Fruit fly (Drosophila melanogaster) whole organism, embryonic: Measurements from ENCODE around the gene Decay.

Experiments
- Asciz ChIP-seq: fragments of 200-800 bp; sonication (Bioruptor generic); optimal IDR thresholded peaks from 2 replicates; lab custom pipeline; 2017; ENCODE audit warnings: missing biosample characterization, mild to moderate bottlenecking, missing genetic modification characterization, missing genetic modification reagents
- CG10462 ChIP-seq: fragments of 200-800 bp; sonication (Bioruptor generic); optimal IDR thresholded peaks from 2 replicates; lab custom pipeline; 2016; ENCODE audit warnings: missing biosample characterization, missing genetic modification characterization
- CG11695 ChIP-seq: fragments of 200-800 bp; sonication (Bioruptor generic); IDR thresholded peaks from 3 replicates; pipeline ENCODE4 v1.3.6; 2022; ENCODE audit warnings: missing biosample characterization, missing genetic modification characterization
- CG11723 ChIP-seq: fragments of 200-800 bp; sonication (Bioruptor generic); optimal IDR thresholded peaks from 2 replicates; lab custom pipeline; 2017; ENCODE audit warnings: missing biosample characterization, mild to moderate bottlenecking, missing genetic modification characterization
- CG14860 ChIP-seq: fragments of 200-800 bp; sonication (Bioruptor generic); IDR thresholded peaks from 3 replicates; pipeline ENCODE4 v1.3.6; 2022; ENCODE audit warnings: missing biosample characterization, missing genetic modification characterization; ENCODE audit not compliant: partially characterized antibody
- CG16813 ChIP-seq: fragments of 200-800 bp; sonication (Bioruptor generic); IDR thresholded peaks from 3 replicates; pipeline ENCODE4 v1.3.6; 2022; ENCODE audit warnings: missing biosample characterization, missing genetic modification characterization; ENCODE audit not compliant: partially characterized antibody
- CG1832 ChIP-seq: fragments of 200-800 bp; sonication (Bioruptor generic); optimal IDR thresholded peaks from 2 replicates; lab custom pipeline; 2017; ENCODE audit warnings: missing biosample characterization, mild to moderate bottlenecking, missing genetic modification characterization, inconsistent platforms
- CG18476 ChIP-seq: fragments of 200-800 bp; sonication (Bioruptor generic); optimal IDR thresholded peaks from 2 replicates; lab custom pipeline; 2016; ENCODE audit warnings: missing biosample characterization, mild to moderate bottlenecking, missing genetic modification characterization
- CG3726 ChIP-seq: fragments of 200-800 bp; sonication (Bioruptor generic); IDR thresholded peaks from 3 replicates; pipeline ENCODE4, ENCODE4 v1.3.6; 2022; ENCODE audit warnings: missing biosample characterization, missing genetic modification characterization
- CG42726 ChIP-seq: fragments of 200-800 bp; sonication (Bioruptor generic); IDR thresholded peaks from 2 replicates; pipeline ENCODE4 v1.3.6; 2022; ENCODE audit warnings: missing biosample characterization, missing genetic modification characterization; ENCODE audit not compliant: partially characterized antibody
- CG4360 ChIP-seq: fragments of 200-800 bp; sonication (Bioruptor generic); IDR thresholded peaks from 2 replicates; pipeline ENCODE4 v1.3.6; 2022; ENCODE audit warnings: missing biosample characterization, missing genetic modification characterization
- CG5180 ChIP-seq: fragments of 200-800 bp; sonication (Bioruptor generic); optimal IDR thresholded peaks from 3 replicates; lab custom pipeline; 2017; ENCODE audit warnings: missing biosample characterization, missing genetic modification characterization, mild to moderate bottlenecking, moderate library complexity, missing genetic modification reagents
- CG5953 ChIP-seq: fragments of 200-800 bp; sonication (Bioruptor generic); IDR thresholded peaks from 2 replicates; pipeline ENCODE4 v1.3.6; 2022; ENCODE audit warnings: missing biosample characterization, missing genetic modification characterization
- CG6272 ChIP-seq: fragments of 200-800 bp; sonication (Bioruptor generic); IDR thresholded peaks from 2 replicates; pipeline ENCODE4 v1.3.6; 2022; ENCODE audit warnings: missing biosample characterization, missing genetic modification characterization
- CG7839 ChIP-seq: fragments of 200-800 bp; sonication (Bioruptor generic); optimal IDR thresholded peaks from 3 replicates; lab custom pipeline; 2018; ENCODE audit warnings: missing biosample characterization, mild to moderate bottlenecking, missing genetic modification characterization, moderate library complexity
- CG8359 ChIP-seq: fragments of 200-800 bp; sonication (Bioruptor generic); optimal IDR thresholded peaks from 2 replicates; lab custom pipeline; 2017; ENCODE audit warnings: missing biosample characterization, mild to moderate bottlenecking, missing genetic modification characterization, borderline replicate concordance
- CHES-1-like ChIP-seq: fragments of 200-800 bp; sonication (Bioruptor generic); optimal IDR thresholded peaks from 2 replicates; lab custom pipeline; 2016; ENCODE audit warnings: missing biosample characterization, missing genetic modification characterization
- Camta ChIP-seq: fragments of 200-800 bp; sonication (Bioruptor generic); optimal IDR thresholded peaks from 2 replicates; lab custom pipeline; 2016; ENCODE audit warnings: missing biosample characterization, missing genetic modification characterization
- D19B ChIP-seq: fragments of 200-800 bp; sonication (Bioruptor generic); optimal IDR thresholded peaks from 2 replicates; lab custom pipeline; 2017; ENCODE audit warnings: missing biosample characterization, mild to moderate bottlenecking, missing genetic modification characterization
- Dek ChIP-seq: fragments of 200-800 bp; sonication (Bioruptor generic); optimal IDR thresholded peaks from 3 replicates; lab custom pipeline; 2019; ENCODE audit warnings: missing biosample characterization, mild to moderate bottlenecking, missing genetic modification characterization, moderate library complexity
- Dfd ChIP-seq, 2 experiments: fragments of >200 bp; optimal IDR thresholded peaks; 2 replicates each; lab custom pipeline; 2017; ENCODE audit warnings: missing biosample characterization in 2 of 2, missing genetic modification characterization in 2 of 2
- Gsc ChIP-seq: fragments of 200-800 bp; sonication (Bioruptor generic); IDR thresholded peaks from 2 replicates; pipeline ENCODE4 v1.3.6; 2022; ENCODE audit warnings: missing biosample characterization, missing genetic modification characterization
- Hsf ChIP-seq: fragments of 200-800 bp; sonication (Bioruptor generic); optimal IDR thresholded peaks from 3 replicates; lab custom pipeline; 2016; ENCODE audit warnings: missing biosample characterization, missing genetic modification characterization
- MESR4 ChIP-seq: fragments of 200-800 bp; sonication (Bioruptor generic); optimal IDR thresholded peaks from 2 replicates; lab custom pipeline; 2018; ENCODE audit warnings: missing biosample characterization, mild to moderate bottlenecking, missing genetic modification characterization, moderate library complexity
- Neu2 ChIP-seq: fragments of 200-800 bp; sonication (Bioruptor generic); optimal IDR thresholded peaks from 3 replicates; lab custom pipeline; 2016; ENCODE audit warnings: missing biosample characterization, missing genetic modification characterization, borderline replicate concordance
- Ptx1 ChIP-seq: fragments of 200-800 bp; sonication (Bioruptor generic); IDR thresholded peaks from 2 replicates; pipeline ENCODE4 v1.3.6; 2022; ENCODE audit warnings: missing biosample characterization, missing genetic modification characterization
- Six4 ChIP-seq: fragments of 200-800 bp; sonication (Bioruptor generic); optimal IDR thresholded peaks from 2 replicates; lab custom pipeline; 2016; ENCODE audit warnings: missing biosample characterization, missing genetic modification characterization
- Sry-β ChIP-seq: fragments of 200-800 bp; sonication (Bioruptor generic); optimal IDR thresholded peaks from 2 replicates; lab custom pipeline; 2018; ENCODE audit warnings: missing biosample characterization, mild to moderate bottlenecking, missing genetic modification characterization, moderate library complexity
- Xbp1 ChIP-seq: fragments of 200-800 bp; sonication (Bioruptor generic); optimal IDR thresholded peaks from 3 replicates; lab custom pipeline; 2016; ENCODE audit warnings: missing biosample characterization, mild to moderate bottlenecking, missing genetic modification characterization
- aop ChIP-seq: fragments of 200-800 bp; sonication (Bioruptor generic); IDR thresholded peaks from 2 replicates; pipeline ENCODE4 v1.3.6; 2022; ENCODE audit warnings: missing biosample characterization, missing genetic modification characterization
- br ChIP-seq: fragments of >200 bp; optimal IDR thresholded peaks from 2 replicates; lab custom pipeline; 2017
- crp ChIP-seq, 2 experiments: fragments of 200-800 bp; sonication (Bioruptor generic); optimal IDR thresholded peaks; 2 replicates in 1 of 2; 3 replicates in 1 of 2; lab custom pipeline; 2017; ENCODE audit warnings: missing biosample characterization in 2 of 2, missing genetic modification characterization in 2 of 2, mild to moderate bottlenecking in 1 of 2, moderate library complexity in 1 of 2
- danr ChIP-seq: fragments of 200-800 bp; sonication (Bioruptor generic); IDR thresholded peaks from 2 replicates; pipeline ENCODE4 v1.3.6; 2022; ENCODE audit warnings: missing biosample characterization, missing genetic modification characterization
- dm ChIP-seq: fragments of 200-800 bp; sonication (Bioruptor generic); optimal IDR thresholded peaks from 3 replicates; lab custom pipeline; 2016; ENCODE audit warnings: missing biosample characterization, missing genetic modification characterization
- emc ChIP-seq: fragments of 200-800 bp; sonication (Bioruptor generic); optimal IDR thresholded peaks from 2 replicates; lab custom pipeline; 2016; ENCODE audit warnings: missing biosample characterization, missing genetic modification characterization
- fru ChIP-seq: fragments of >200 bp; optimal IDR thresholded peaks from 2 replicates; lab custom pipeline; 2017
- gce ChIP-seq: fragments of 200-800 bp; sonication (Bioruptor generic); IDR thresholded peaks from 3 replicates; pipeline ENCODE4 v1.3.6; 2022; ENCODE audit warnings: missing biosample characterization, missing genetic modification characterization
- hb ChIP-seq: fragments of 200-800 bp; sonication (Bioruptor generic); IDR thresholded peaks from 3 replicates; pipeline ENCODE4 v1.3.6; 2022; ENCODE audit warnings: missing biosample characterization, missing genetic modification characterization; ENCODE audit not compliant: partially characterized antibody
- kay ChIP-seq: fragments of 200-800 bp; sonication (Bioruptor generic); optimal IDR thresholded peaks from 2 replicates; lab custom pipeline; 2016; ENCODE audit warnings: missing biosample characterization, missing genetic modification characterization
- nau ChIP-seq: fragments of 200-800 bp; sonication (Bioruptor generic); optimal IDR thresholded peaks from 3 replicates; lab custom pipeline; 2017; ENCODE audit warnings: missing biosample characterization, mild to moderate bottlenecking, missing genetic modification characterization, missing genetic modification reagents
- oc ChIP-seq: fragments of 200-800 bp; sonication (Bioruptor generic); optimal IDR thresholded peaks from 2 replicates; lab custom pipeline; 2018; ENCODE audit warnings: missing biosample characterization, mild to moderate bottlenecking, missing genetic modification characterization, moderate library complexity
- org-1 ChIP-seq: fragments of 200-800 bp; sonication (Bioruptor generic); optimal IDR thresholded peaks from 2 replicates; lab custom pipeline; 2017; ENCODE audit warnings: missing biosample characterization, missing genetic modification characterization
- shn ChIP-seq: fragments of 200-800 bp; sonication (Bioruptor generic); optimal IDR thresholded peaks from 3 replicates; lab custom pipeline; 2016; ENCODE audit warnings: missing biosample characterization, missing genetic modification characterization
- sima ChIP-seq: fragments of 200-800 bp; sonication (Bioruptor generic); optimal IDR thresholded peaks from 2 replicates; lab custom pipeline; 2016; ENCODE audit warnings: missing biosample characterization, missing genetic modification characterization
- sisA ChIP-seq: fragments of 200-800 bp; sonication (Bioruptor generic); IDR thresholded peaks from 2 replicates; pipeline ENCODE4 v1.3.6; 2022; ENCODE audit warnings: missing biosample characterization, missing genetic modification characterization
- sob ChIP-seq: fragments of 200-800 bp; sonication (Bioruptor generic); IDR thresholded peaks from 2 replicates; pipeline ENCODE4 v1.3.6; 2022; ENCODE audit warnings: missing biosample characterization, missing genetic modification characterization
- ttk ChIP-seq: fragments of 200-800 bp; sonication (Bioruptor generic); IDR thresholded peaks from 2 replicates; pipeline ENCODE4 v2.1.2; 2022; ENCODE audit warnings: missing biosample characterization, missing genetic modification characterization
- twi ChIP-seq: fragments of 200-800 bp; optimal IDR thresholded peaks from 2 replicates; lab custom pipeline; 2019; ENCODE audit warnings: missing biosample characterization, mild to moderate bottlenecking, missing genetic modification characterization, moderate library complexity
- zen ChIP-seq: fragments of 200-800 bp; sonication (Bioruptor generic); optimal IDR thresholded peaks from 3 replicates; lab custom pipeline; 2018; ENCODE audit warnings: missing biosample characterization, mild to moderate bottlenecking, missing genetic modification characterization, moderate library complexity
- zen2 ChIP-seq: fragments of 200-800 bp; sonication (Bioruptor generic); IDR thresholded peaks from 3 replicates; pipeline ENCODE4 v1.3.6; 2022; ENCODE audit warnings: missing biosample characterization, missing genetic modification characterization; ENCODE audit not compliant: partially characterized antibody
- zf30C ChIP-seq: fragments of 200-800 bp; sonication (Bioruptor generic); optimal IDR thresholded peaks from 3 replicates; lab custom pipeline; 2018; ENCODE audit warnings: missing biosample characterization, mild to moderate bottlenecking, missing genetic modification characterization
- zfh2 ChIP-seq: fragments of 200-800 bp; sonication (Bioruptor generic); optimal IDR thresholded peaks from 2 replicates; lab custom pipeline; 2016; ENCODE audit warnings: missing biosample characterization, missing genetic modification characterization

Gene Decay

dm6 chr3R:16483877-16484417 lies 16.9 kb downstream of the Decay start, which contains the start of gene Der-2 (continued):
- TF ChIP-seq Dfd (GFP tag; optimal IDR thresholded peaks at IDR 0.05; lab: Kevin White, UChicago) (no peak), CG4360 (GFP tag; lab: Robert Waterston, UW) (no peak), CG6272 (no peak), zfh2 (GFP tag; lab: Kevin White, UChicago) (no peak), aop (no peak), Asciz (GFP tag; lab: Kevin White, UChicago) (no peak), CG1832 (GFP tag; lab: Kevin White, UChicago) (no peak), gce (GFP tag; lab: Robert Waterston, UW) (no peak), Sry-β (GFP tag; lab: Kevin White, UChicago) (no peak), dm (GFP tag; lab: Kevin White, UChicago) (no peak), crp (GFP tag; optimal IDR thresholded peaks at IDR 0.05; lab: Kevin White, UChicago) (no peak), emc (GFP tag; lab: Kevin White, UChicago) (no peak), twi (no peak), CHES-1-like (no peak), Xbp1 (GFP tag; lab: Kevin White, UChicago) (no peak), CG18476 (GFP tag; lab: Kevin White, UChicago) (no peak), CG14860 (peak; percentile 74), zen (tag; lab: Kevin White, UChicago) (no peak), sima (no peak), CG11695 (no peak), CG3726 (GFP tag; lab: Robert Waterston, UW) (no peak), Six4 (GFP tag; lab: Kevin White, UChicago) (no peak), fru (lab: Kevin White, UChicago) (no peak), org-1 (no peak), CG10462 (no peak), Camta (no peak), CG5180 (GFP tag; lab: Kevin White, UChicago) (no peak), Neu2 (no peak), CG11723 (GFP tag; lab: Kevin White, UChicago) (no peak), Dek (tag; lab: Kevin White, UChicago) (no peak), CG42726 (GFP tag; lab: Robert Waterston, UW) (peak; percentile 86), Gsc (GFP tag; lab: Robert Waterston, UW) (no peak), Hsf (GFP tag; lab: Kevin White, UChicago) (no peak), CG8359 (GFP tag; lab: Kevin White, UChicago) (no peak), zen2 (GFP tag; lab: Robert Waterston, UW) (peak; percentile 93), CG5953 (no peak), danr (GFP tag; lab: Robert Waterston, UW) (no peak), hb (GFP tag; lab: Robert Waterston, UW) (peak; percentile 75; the same call in 2 of the 3 replicates), br (lab: Kevin White, UChicago) (no peak), sisA (GFP tag; lab: Robert Waterston, UW) (no peak), CG7839 (tag; lab: Kevin White, UChicago) (no peak), nau (no peak), zf30C (GFP tag; lab: Kevin White, UChicago) (no peak), Ptx1 (GFP tag; lab: Robert Waterston, UW) (no peak), kay (GFP tag; lab: Kevin White, UChicago) (no peak), ttk (GFP tag; lab: Robert Waterston, UW) (no peak), CG16813 (GFP tag; lab: Robert Waterston, UW) (peak; percentile 78), D19B (GFP tag; lab: Kevin White, UChicago) (no peak), sob (GFP tag; lab: Robert Waterston, UW) (no peak), oc (tag; lab: Kevin White, UChicago) (no peak), shn (GFP tag; lab: Kevin White, UChicago) (no peak), MESR4 (GFP tag; lab: Kevin White, UChicago) (peak; percentile 61)
